Fruit fly (Drosophila melanogaster) whole organism, embryonic: Measurements from ENCODE around the gene CG9757.

ENCODE experiments used
- Bgb ChIP-seq: fragments of 200-800 bp; sonication (Bioruptor generic); IDR thresholded peaks from 2 replicates; pipeline ENCODE4 v1.3.6; 2022; ENCODE audit warnings: missing biosample characterization, missing genetic modification characterization; ENCODE audit not compliant: partially characterized antibody
- CG10654 ChIP-seq: fragments of 200-800 bp; sonication (Bioruptor generic); optimal IDR thresholded peaks from 2 replicates; lab custom pipeline; 2016; ENCODE audit warnings: missing biosample characterization, missing genetic modification characterization
- CG13123 ChIP-seq: fragments of 200-800 bp; sonication (Bioruptor generic); optimal IDR thresholded peaks from 2 replicates; lab custom pipeline; 2016; ENCODE audit warnings: missing biosample characterization, missing genetic modification characterization
- CG15269 ChIP-seq: fragments of 200-800 bp; sonication (Bioruptor generic); optimal IDR thresholded peaks from 2 replicates; lab custom pipeline; 2018; ENCODE audit warnings: missing biosample characterization, mild to moderate bottlenecking, missing genetic modification characterization, moderate library complexity
- CG15696 ChIP-seq: fragments of 200-800 bp; sonication (Bioruptor generic); optimal IDR thresholded peaks from 2 replicates; lab custom pipeline; 2019; ENCODE audit warnings: missing biosample characterization, mild to moderate bottlenecking, missing genetic modification characterization, moderate library complexity
- CG16863 ChIP-seq: fragments of 200-800 bp; sonication (Bioruptor generic); optimal IDR thresholded peaks from 3 replicates; lab custom pipeline; 2016; ENCODE audit warnings: missing biosample characterization, missing genetic modification characterization
- CG17328 ChIP-seq: fragments of 200-800 bp; sonication (Bioruptor generic); IDR thresholded peaks from 2 replicates; pipeline ENCODE4 v1.3.6; 2022; ENCODE audit warnings: missing biosample characterization, missing genetic modification characterization
- CG18619 ChIP-seq: fragments of 200-800 bp; sonication (Bioruptor generic); optimal IDR thresholded peaks from 3 replicates; lab custom pipeline; 2017; ENCODE audit warnings: missing biosample characterization, mild to moderate bottlenecking, missing genetic modification characterization
- CG2129 ChIP-seq: fragments of 200-800 bp; sonication (Bioruptor generic); IDR thresholded peaks from 2 replicates; pipeline ENCODE4 v1.3.6; 2022; ENCODE audit warnings: missing biosample characterization, missing genetic modification characterization; ENCODE audit not compliant: partially characterized antibody
- CG32767 ChIP-seq: fragments of 200-800 bp; sonication (Bioruptor generic); IDR thresholded peaks from 2 replicates; pipeline ENCODE4 v1.3.6; 2022; ENCODE audit warnings: missing biosample characterization, missing genetic modification characterization
- CG3838 ChIP-seq: fragments of 200-800 bp; sonication (Bioruptor generic); optimal IDR thresholded peaks from 3 replicates; lab custom pipeline; 2016; ENCODE audit warnings: missing biosample characterization, missing genetic modification characterization
- CG4424 ChIP-seq: fragments of 200-800 bp; sonication (Bioruptor generic); optimal IDR thresholded peaks from 3 replicates; lab custom pipeline; 2016; ENCODE audit warnings: missing biosample characterization, missing genetic modification characterization
- CG7839 ChIP-seq: fragments of 200-800 bp; sonication (Bioruptor generic); optimal IDR thresholded peaks from 3 replicates; lab custom pipeline; 2018; ENCODE audit warnings: missing biosample characterization, mild to moderate bottlenecking, missing genetic modification characterization, moderate library complexity
- CG9215 ChIP-seq: fragments of 200-800 bp; sonication (Bioruptor generic); IDR thresholded peaks from 2 replicates; pipeline ENCODE4 v1.3.6; 2022; ENCODE audit warnings: missing biosample characterization, missing genetic modification characterization
- CG9876 ChIP-seq: fragments of 200-800 bp; sonication (Bioruptor generic); optimal IDR thresholded peaks from 2 replicates; lab custom pipeline; 2016; ENCODE audit warnings: missing biosample characterization, missing genetic modification characterization
- Dll ChIP-seq: fragments of 200-800 bp; sonication (Bioruptor generic); IDR thresholded peaks from 4 replicates; pipeline ENCODE4 v1.3.6; 2022; ENCODE audit warnings: missing biosample characterization, missing genetic modification characterization; ENCODE audit not compliant: partially characterized antibody
- Eip74EF ChIP-seq, 2 experiments: fragments of 200-800 bp in 1 of 2; fragments of >200 bp in 1 of 2; sonication (Bioruptor generic) in 1 of 2; optimal IDR thresholded peaks; 2 replicates each; lab custom pipeline; 2017 to 2019; ENCODE audit warnings: missing biosample characterization in 2 of 2, missing genetic modification characterization in 2 of 2, mild to moderate bottlenecking in 1 of 2, moderate library complexity in 1 of 2
- Fer3 ChIP-seq: fragments of 200-800 bp; sonication (Bioruptor generic); optimal IDR thresholded peaks from 2 replicates; lab custom pipeline; 2018; ENCODE audit warnings: missing biosample characterization, mild to moderate bottlenecking, missing genetic modification characterization, moderate library complexity
- Hr39 ChIP-seq: fragments of >200 bp; optimal IDR thresholded peaks from 2 replicates; lab custom pipeline; 2017
- Hsf ChIP-seq: fragments of 200-800 bp; sonication (Bioruptor generic); optimal IDR thresholded peaks from 3 replicates; lab custom pipeline; 2016; ENCODE audit warnings: missing biosample characterization, missing genetic modification characterization
- Lpt ChIP-seq: fragments of >200 bp; optimal IDR thresholded peaks from 2 replicates; lab custom pipeline; 2018; ENCODE audit warnings: missing biosample characterization, missing genetic modification characterization
- Max ChIP-seq: fragments of 200-800 bp; sonication (Bioruptor generic); optimal IDR thresholded peaks from 2 replicates; lab custom pipeline; 2016; ENCODE audit warnings: missing biosample characterization, mild to moderate bottlenecking, missing genetic modification characterization
- NC2β ChIP-seq: fragments of 200-800 bp; sonication (Bioruptor generic); optimal IDR thresholded peaks from 2 replicates; lab custom pipeline; 2016; ENCODE audit warnings: missing biosample characterization, missing genetic modification characterization
- Optix ChIP-seq: fragments of 200-800 bp; sonication (Bioruptor generic); IDR thresholded peaks from 3 replicates; pipeline ENCODE4 v1.3.6; 2022; ENCODE audit warnings: missing biosample characterization, missing genetic modification characterization
- Poxn ChIP-seq: fragments of 200-800 bp; sonication (Bioruptor generic); IDR thresholded peaks from 2 replicates; pipeline ENCODE4 v1.3.6; 2022; ENCODE audit warnings: missing biosample characterization, missing genetic modification characterization
- Scr ChIP-seq: fragments of 200-800 bp; sonication (Bioruptor generic); IDR thresholded peaks from 2 replicates; pipeline ENCODE4 v1.3.6; 2022; ENCODE audit warnings: missing biosample characterization, missing genetic modification characterization; ENCODE audit not compliant: partially characterized antibody
- Tbp ChIP-seq: fragments of >200 bp; optimal IDR thresholded peaks from 2 replicates; lab custom pipeline; 2018; ENCODE audit warnings: missing biosample characterization, missing genetic modification characterization
- Xbp1 ChIP-seq: fragments of 200-800 bp; sonication (Bioruptor generic); optimal IDR thresholded peaks from 3 replicates; lab custom pipeline; 2016; ENCODE audit warnings: missing biosample characterization, mild to moderate bottlenecking, missing genetic modification characterization
- bcd ChIP-seq: fragments of 200-800 bp; sonication (Bioruptor generic); optimal IDR thresholded peaks from 2 replicates; lab custom pipeline; 2017; ENCODE audit warnings: missing biosample characterization, mild to moderate bottlenecking, missing genetic modification characterization
- btn ChIP-seq: fragments of 200-800 bp; sonication (Bioruptor generic); optimal IDR thresholded peaks from 2 replicates; lab custom pipeline; 2016; ENCODE audit warnings: missing biosample characterization, missing genetic modification characterization
- cad ChIP-seq: fragments of >200 bp; optimal IDR thresholded peaks from 2 replicates; lab custom pipeline; 2017; ENCODE audit warnings: missing biosample characterization, missing genetic modification characterization
- corto ChIP-seq: fragments of 200-800 bp; sonication (Bioruptor generic); optimal IDR thresholded peaks from 2 replicates; lab custom pipeline; 2016; ENCODE audit warnings: missing biosample characterization, mild to moderate bottlenecking, missing genetic modification characterization, moderate library complexity
- crp ChIP-seq, 2 experiments: fragments of 200-800 bp; sonication (Bioruptor generic); optimal IDR thresholded peaks; 2 replicates in 1 of 2; 3 replicates in 1 of 2; lab custom pipeline; 2017; ENCODE audit warnings: missing biosample characterization in 2 of 2, missing genetic modification characterization in 2 of 2, mild to moderate bottlenecking in 1 of 2, moderate library complexity in 1 of 2
- emc ChIP-seq: fragments of 200-800 bp; sonication (Bioruptor generic); optimal IDR thresholded peaks from 2 replicates; lab custom pipeline; 2016; ENCODE audit warnings: missing biosample characterization, missing genetic modification characterization
- fd3F ChIP-seq: fragments of 200-800 bp; sonication (Bioruptor generic); optimal IDR thresholded peaks from 2 replicates; lab custom pipeline; 2018; ENCODE audit warnings: missing biosample characterization, mild to moderate bottlenecking, missing genetic modification characterization, moderate library complexity
- gsb-n ChIP-seq: fragments of 200-800 bp; sonication (Bioruptor generic); optimal IDR thresholded peaks from 3 replicates; lab custom pipeline; 2018; ENCODE audit warnings: missing biosample characterization, mild to moderate bottlenecking, missing genetic modification characterization
- hkb ChIP-seq, 2 experiments: fragments of 200-800 bp in 1 of 2; fragments of >200 bp in 1 of 2; sonication (Bioruptor generic) in 1 of 2; IDR thresholded peaks in 1 of 2; optimal IDR thresholded peaks in 1 of 2; 2 replicates each; pipeline versions ENCODE4 v1.3.6 to Lab custom; 2017 to 2022; ENCODE audit warnings: missing biosample characterization in 1 of 2, missing genetic modification characterization in 1 of 2
- jigr1 ChIP-seq: fragments of 200-800 bp; sonication (Bioruptor generic); IDR thresholded peaks from 3 replicates; pipeline ENCODE4 v1.3.6; 2022; ENCODE audit warnings: missing biosample characterization, missing genetic modification characterization
- ken ChIP-seq: fragments of 200-800 bp; sonication (Bioruptor generic); IDR thresholded peaks from 3 replicates; pipeline ENCODE4 v1.3.6; 2022; ENCODE audit warnings: missing biosample characterization, missing genetic modification characterization
- lab ChIP-seq: fragments of 200-800 bp; sonication (Bioruptor generic); optimal IDR thresholded peaks from 3 replicates; lab custom pipeline; 2017; ENCODE audit warnings: missing biosample characterization, missing genetic modification characterization, mild to moderate bottlenecking, moderate library complexity, missing genetic modification reagents
- otp ChIP-seq: fragments of 200-800 bp; sonication (Bioruptor generic); IDR thresholded peaks from 3 replicates; pipeline ENCODE4, ENCODE4 v1.3.6; 2022; ENCODE audit warnings: missing biosample characterization, missing genetic modification characterization
- pho ChIP-seq: fragments of 200-800 bp; sonication (Bioruptor generic); optimal IDR thresholded peaks from 2 replicates; lab custom pipeline; 2016; ENCODE audit warnings: missing biosample characterization, missing genetic modification characterization
- pros ChIP-seq: fragments of 200-800 bp; sonication (Bioruptor generic); optimal IDR thresholded peaks from 3 replicates; lab custom pipeline; 2019; ENCODE audit warnings: missing biosample characterization, mild to moderate bottlenecking, missing genetic modification characterization, moderate library complexity
- schlank ChIP-seq: fragments of 200-800 bp; sonication (Bioruptor generic); optimal IDR thresholded peaks from 2 replicates; lab custom pipeline; 2018; ENCODE audit warnings: missing biosample characterization, mild to moderate bottlenecking, missing genetic modification characterization
- sens ChIP-seq: fragments of 200-800 bp; sonication (Bioruptor generic); peaks from one replicate; lab custom pipeline; 2016; ENCODE audit warnings: missing biosample characterization, missing genetic modification characterization
- sisA ChIP-seq: fragments of 200-800 bp; sonication (Bioruptor generic); IDR thresholded peaks from 2 replicates; pipeline ENCODE4 v1.3.6; 2022; ENCODE audit warnings: missing biosample characterization, missing genetic modification characterization
- slp2 ChIP-seq: fragments of 200-800 bp; sonication (Bioruptor generic); optimal IDR thresholded peaks from 2 replicates; lab custom pipeline; 2016; ENCODE audit warnings: missing biosample characterization, missing genetic modification characterization
- tx ChIP-seq: fragments of 200-800 bp; sonication (Bioruptor generic); optimal IDR thresholded peaks from 2 replicates; lab custom pipeline; 2016; ENCODE audit warnings: missing biosample characterization, missing genetic modification characterization
- zen2 ChIP-seq: fragments of 200-800 bp; sonication (Bioruptor generic); IDR thresholded peaks from 3 replicates; pipeline ENCODE4 v1.3.6; 2022; ENCODE audit warnings: missing biosample characterization, missing genetic modification characterization; ENCODE audit not compliant: partially characterized antibody

The CG9757 gene

DNA sequence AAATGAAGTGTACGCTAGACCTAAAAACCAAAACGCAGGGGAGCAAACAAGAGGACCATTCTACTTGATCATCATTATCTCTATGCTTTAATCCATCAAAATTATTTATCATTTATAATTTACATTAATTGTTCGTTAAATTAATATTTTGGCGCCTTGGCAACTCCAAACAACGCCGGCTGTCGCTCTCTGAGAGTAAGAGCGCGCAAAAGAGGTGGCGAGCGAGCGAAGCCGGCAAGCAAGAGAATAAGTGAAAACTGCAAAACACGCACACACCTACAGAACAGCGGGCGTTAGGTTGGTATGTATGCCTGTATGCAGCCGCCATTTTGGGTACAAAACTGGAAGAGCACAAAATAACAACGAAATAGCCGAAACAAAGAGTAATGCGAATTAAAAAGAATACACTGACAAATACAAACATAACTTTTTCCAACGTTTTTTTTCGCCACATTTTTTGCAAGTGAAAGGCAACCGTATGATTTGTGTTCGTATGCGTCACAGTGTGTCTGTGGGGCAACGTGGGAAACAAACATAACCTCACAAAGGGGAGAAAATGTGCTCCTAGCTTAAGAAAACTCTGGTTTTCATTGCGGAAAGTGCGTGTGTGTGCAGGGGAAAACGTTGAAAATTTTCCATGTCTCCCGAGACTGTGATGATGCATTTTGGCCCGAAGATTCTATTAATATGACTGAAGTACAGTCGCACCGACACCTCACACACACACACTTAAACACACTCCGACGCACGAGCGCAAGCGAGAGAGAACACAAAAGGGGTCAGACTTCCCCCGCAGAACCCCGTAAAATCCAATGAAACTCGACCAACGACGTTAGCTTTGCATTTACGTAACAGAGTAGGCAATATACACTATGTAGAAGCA lies 32.8 kb upstream of the CG9757 start (continued):
- peak; percentile 8 for TF ChIP-seq fd3F (GFP tag; lab: Kevin White, UChicago)
- no peak for TF ChIP-seq CG15269 (tag; lab: Kevin White, UChicago)
- TF ChIP-seq crp (GFP tag; optimal IDR thresholded peaks at IDR 0.05; lab: Kevin White, UChicago), result no peak
- TF ChIP-seq Scr (GFP tag; lab: Robert Waterston, UW), result no peak
- TF ChIP-seq CG18619 (GFP tag; lab: Kevin White, UChicago), result no peak
- TF ChIP-seq Tbp (GFP tag; lab: Kevin White, UChicago), result no peak
- TF ChIP-seq Lpt (GFP tag; lab: Kevin White, UChicago), result no peak
- no peak for TF ChIP-seq corto (GFP tag; lab: Kevin White, UChicago)
- peak; percentile 43; the same call in 1 of the 4 replicates for TF ChIP-seq Dll
- TF ChIP-seq btn (GFP tag; lab: Kevin White, UChicago), result no peak
- no peak for TF ChIP-seq Fer3 (tag; lab: Kevin White, UChicago)
- no peak for TF ChIP-seq Hsf (GFP tag; lab: Kevin White, UChicago)
- no peak for TF ChIP-seq CG2129
- TF ChIP-seq CG10654 (GFP tag; lab: Kevin White, UChicago), result no peak
- no peak; the same call in 2 of the 3 replicates for TF ChIP-seq Optix (GFP tag; lab: Robert Waterston, UW)
- no peak for TF ChIP-seq sisA (GFP tag; lab: Robert Waterston, UW)
- no peak for TF ChIP-seq CG16863 (GFP tag; lab: Kevin White, UChicago)
- no peak for TF ChIP-seq zen2 (GFP tag; lab: Robert Waterston, UW)
- TF ChIP-seq CG7839, result no peak
- no peak for TF ChIP-seq Hr39
- no peak for TF ChIP-seq tx (GFP tag; lab: Kevin White, UChicago)
- no peak for TF ChIP-seq Bgb (GFP tag; lab: Robert Waterston, UW)
- no peak for TF ChIP-seq Eip74EF (GFP tag; optimal IDR thresholded peaks at IDR 0.05; lab: Kevin White, UChicago)
- no peak; the same call in 2 of the 3 replicates for TF ChIP-seq ken (GFP tag; lab: Robert Waterston, UW)
- TF ChIP-seq pros (GFP tag; lab: Kevin White, UChicago), result peak; percentile 35
- no peak for TF ChIP-seq CG13123
- no peak for TF ChIP-seq emc (GFP tag; lab: Kevin White, UChicago)
- no peak for TF ChIP-seq Poxn (GFP tag; lab: Robert Waterston, UW)
- no peak for TF ChIP-seq CG9215
- TF ChIP-seq lab (GFP tag; lab: Kevin White, UChicago), result no peak
- no peak for TF ChIP-seq jigr1 (GFP tag; lab: Robert Waterston, UW)
- peak; percentile 63 for TF ChIP-seq CG32767 (GFP tag; lab: Robert Waterston, UW)
- no peak for TF ChIP-seq CG15696
- TF ChIP-seq pho (GFP tag; lab: Kevin White, UChicago), result no peak
- TF ChIP-seq Max (GFP tag; lab: Kevin White, UChicago), result peak; percentile 46
- TF ChIP-seq hkb (optimal IDR thresholded peaks at IDR 0.05; lab: Kevin White, UChicago), result no peak
- TF ChIP-seq hkb (GFP tag; IDR thresholded peaks at IDR 0.05; lab: Robert Waterston, UW), result peak; percentile 59
- TF ChIP-seq gsb-n (tag; lab: Kevin White, UChicago), result no peak
- no peak for TF ChIP-seq NC2β (GFP tag; lab: Kevin White, UChicago)
- no peak for TF ChIP-seq CG17328
- TF ChIP-seq sens (GFP tag; lab: Kevin White, UChicago), result peak; percentile 7
- TF ChIP-seq CG9876 (GFP tag; lab: Kevin White, UChicago), result no peak
- no peak for TF ChIP-seq slp2
- TF ChIP-seq CG3838 (GFP tag; lab: Kevin White, UChicago), result no peak
- no peak for TF ChIP-seq cad (GFP tag; lab: Kevin White, UChicago)
- no peak for TF ChIP-seq Xbp1 (GFP tag; lab: Kevin White, UChicago)
- TF ChIP-seq schlank (tag; lab: Kevin White, UChicago), result no peak
- TF ChIP-seq otp (GFP tag; lab: Robert Waterston, UW), result no peak
- TF ChIP-seq CG4424 (GFP tag; lab: Kevin White, UChicago), result no peak
- no peak for TF ChIP-seq bcd (GFP tag; lab: Kevin White, UChicago)
